Worm (Caenorhabditis elegans) whole organism, early embryonic: ENCODE measurements around the gene C26E6.1.

Experiments
- B0310.2 ChIP-seq: sonication (generic microtip); optimal IDR thresholded peaks from 2 replicates; lab custom pipeline; 2016; ENCODE audit warnings: mild to moderate bottlenecking, missing genetic modification characterization, missing compliant biosample characterization
- F13C5.2 ChIP-seq: sonication (generic microtip); optimal IDR thresholded peaks from 2 replicates; lab custom pipeline; 2017; ENCODE audit warnings: mild to moderate bottlenecking, missing genetic modification characterization, inconsistent platforms, missing compliant biosample characterization
- aly-1 ChIP-seq: sonication (generic microtip); optimal IDR thresholded peaks from 2 replicates; lab custom pipeline; 2016; ENCODE audit warnings: missing genetic modification characterization, missing compliant biosample characterization
- ama-1 ChIP-seq: fragments of 150-350 bp; optimal IDR thresholded peaks from 2 replicates; lab custom pipeline; 2014
- ceh-13 ChIP-seq: fragments of 200-800 bp; sonication (Bioruptor generic); optimal IDR thresholded peaks from 2 replicates; lab custom pipeline; 2018; ENCODE audit warnings: mild to moderate bottlenecking, missing genetic modification characterization, missing compliant biosample characterization
- ceh-36 ChIP-seq: sonication (generic microtip); optimal IDR thresholded peaks from 2 replicates; lab custom pipeline; 2016; ENCODE audit warnings: missing genetic modification characterization, inconsistent platforms, missing compliant biosample characterization
- ets-7 ChIP-seq: sonication (generic microtip); optimal IDR thresholded peaks from 2 replicates; lab custom pipeline; 2016; ENCODE audit warnings: missing genotype, missing genetic modification characterization, missing compliant biosample characterization
- flt-1 ChIP-seq: fragments of 200-800 bp; sonication (Bioruptor generic); IDR thresholded peaks from 2 replicates; pipeline ENCODE4 v1.3.6; 2022; ENCODE audit warnings: missing genetic modification characterization, missing compliant biosample characterization
- hmbx-1 ChIP-seq: sonication (generic microtip); optimal IDR thresholded peaks from 2 replicates; lab custom pipeline; 2016; ENCODE audit warnings: mild to moderate bottlenecking, missing genetic modification characterization, missing compliant biosample characterization
- hmg-4 ChIP-seq: fragments of 200-800 bp; sonication (Bioruptor generic); optimal IDR thresholded peaks from 2 replicates; lab custom pipeline; 2018; ENCODE audit warnings: mild to moderate bottlenecking, missing genetic modification characterization, missing compliant biosample characterization
- hnd-1 ChIP-seq: sonication (generic microtip); optimal IDR thresholded peaks from 2 replicates; lab custom pipeline; 2016; ENCODE audit warnings: missing genetic modification characterization, missing compliant biosample characterization
- pes-1 ChIP-seq: fragments of 200-800 bp; sonication (Bioruptor generic); IDR thresholded peaks from 2 replicates; pipeline ENCODE4 v1.3.6; 2022; ENCODE audit warnings: missing genetic modification reagents, missing genetic modification characterization, missing compliant biosample characterization
- scrt-1 ChIP-seq: fragments of 200-800 bp; sonication (Bioruptor generic); IDR thresholded peaks from 2 replicates; pipeline ENCODE4 v1.3.6; 2022; ENCODE audit warnings: missing genetic modification characterization, missing compliant biosample characterization
- sea-1 ChIP-seq: fragments of 200-800 bp; sonication (Bioruptor generic); conservative IDR thresholded peaks from 2 replicates; pipeline ENCODE4 v1.3.6; 2022; ENCODE audit warnings: missing genetic modification characterization, missing compliant biosample characterization
- tbx-11 ChIP-seq: fragments of 200-800 bp; sonication (Bioruptor generic); IDR thresholded peaks from 2 replicates; pipeline ENCODE4 v1.3.6; 2022; ENCODE audit warnings: missing genetic modification characterization, missing compliant biosample characterization
- tbx-37 ChIP-seq: fragments of 200-800 bp; sonication (Bioruptor generic); conservative IDR thresholded peaks from 2 replicates; pipeline ENCODE4 v1.3.6; 2022; ENCODE audit warnings: missing genetic modification reagents, missing genetic modification characterization, missing compliant biosample characterization
- tra-4 ChIP-seq: sonication (generic microtip); optimal IDR thresholded peaks from 2 replicates; lab custom pipeline; 2017; ENCODE audit warnings: missing genetic modification characterization, missing compliant biosample characterization

The C26E6.1 gene

ce11 chrIII:4998956-4999425 is 42.3 kb downstream of the C26E6.1 start, which contains the start of gene smcr-8:
smcr-8 (plus strand) TSS chrIII:4999375.
- no peak for TF ChIP-seq B0310.2 (tag; lab: Kevin White, UChicago)
- no peak for TF ChIP-seq ceh-36
- no peak for TF ChIP-seq tbx-37 (GFP tag; lab: Robert Waterston, UW)
- TF ChIP-seq tra-4 (tag; lab: Kevin White, UChicago), result no peak
- no peak for TF ChIP-seq hnd-1 (tag; lab: Kevin White, UChicago)
- TF ChIP-seq pes-1 (GFP tag; lab: Robert Waterston, UW), result no peak
- no peak for TF ChIP-seq hmbx-1
- no peak for TF ChIP-seq aly-1
- no peak for TF ChIP-seq ceh-13 (GFP tag; lab: Kevin White, UChicago)
- TF ChIP-seq hmg-4, result no peak
- TF ChIP-seq F13C5.2 (tag; lab: Kevin White, UChicago), result no peak
- TF ChIP-seq tbx-11, result no peak
- TF ChIP-seq flt-1 (GFP tag; lab: Robert Waterston, UW), result no peak
- TF ChIP-seq ama-1 (lab: Kevin White, UChicago), result no peak
- TF ChIP-seq scrt-1 (GFP tag; lab: Robert Waterston, UW), result no peak
- no peak for TF ChIP-seq sea-1 (GFP tag; lab: Robert Waterston, UW)

ce11 chrIII:5002231-5002630 is 45.6 kb downstream of the C26E6.1 start, which contains the start of gene R144.10:
R144.10 (minus strand) TSS chrIII:5002331.
- TF ChIP-seq hmg-4, result no peak
- no peak for TF ChIP-seq tra-4 (tag; lab: Kevin White, UChicago)
- TF ChIP-seq tbx-37 (GFP tag; lab: Robert Waterston, UW), result no peak
- TF ChIP-seq ceh-36, result no peak

ce11 chrIII:5004621-5005020 is 48.0 kb downstream of the C26E6.1 start, which contains the start of gene R144.6:
R144.6 (minus strand) TSS chrIII:5004721.
- TF ChIP-seq ets-7 (tag; lab: Kevin White, UChicago) (no peak), ama-1 (lab: Kevin White, UChicago) (no peak)

ce11 chrIII:5006881-5007280 is 50.2 kb downstream of the C26E6.1 start, which contains the start of gene R144.12:
R144.12 (minus strand) TSS chrIII:5006981.
- no peak for TF ChIP-seq tbx-11
- TF ChIP-seq scrt-1 (GFP tag; lab: Robert Waterston, UW), result no peak
- TF ChIP-seq hnd-1 (tag; lab: Kevin White, UChicago), result no peak
- TF ChIP-seq tra-4 (tag; lab: Kevin White, UChicago), result no peak
- no peak for TF ChIP-seq hmg-4
- TF ChIP-seq aly-1, result no peak
- TF ChIP-seq pes-1 (GFP tag; lab: Robert Waterston, UW), result no peak
- TF ChIP-seq ceh-13 (GFP tag; lab: Kevin White, UChicago), result no peak
- no peak for TF ChIP-seq ama-1 (lab: Kevin White, UChicago)
- TF ChIP-seq B0310.2 (tag; lab: Kevin White, UChicago), result no peak
- no peak for TF ChIP-seq hmbx-1
- TF ChIP-seq ets-7 (tag; lab: Kevin White, UChicago), result no peak
- no peak for TF ChIP-seq flt-1 (GFP tag; lab: Robert Waterston, UW)
- no peak for TF ChIP-seq tbx-37 (GFP tag; lab: Robert Waterston, UW)
- TF ChIP-seq ceh-36, result no peak
